Worm (Caenorhabditis elegans) whole organism, L4 larva: ENCODE data around the gene srj-22.

Experiments
- D1046.2 ChIP-seq: fragments of 200-800 bp; sonication (Bioruptor generic); IDR thresholded peaks from 2 replicates; pipeline ENCODE4 v1.3.6; 2022; ENCODE audit warnings: missing genetic modification characterization, missing compliant biosample characterization
- F10B5.3 ChIP-seq: sonication (generic microtip); optimal IDR thresholded peaks from 2 replicates; lab custom pipeline; 2016; ENCODE audit warnings: mild to moderate bottlenecking, missing genetic modification characterization, missing compliant biosample characterization
- Y105C5A.15 ChIP-seq: fragments of 200-800 bp; sonication (Bioruptor generic); IDR thresholded peaks from 2 replicates; pipeline ENCODE4 v1.3.6; 2022; ENCODE audit warnings: missing genetic modification characterization, missing compliant biosample characterization
- Y5F2A.4 ChIP-seq: fragments of 200-800 bp; sonication (Bioruptor generic); optimal IDR thresholded peaks from 2 replicates; lab custom pipeline; 2018; ENCODE audit warnings: mild to moderate bottlenecking, missing genetic modification characterization, missing compliant biosample characterization
- ZK337.2 ChIP-seq: fragments of 200-800 bp; sonication (Bioruptor generic); IDR thresholded peaks from 2 replicates; pipeline ENCODE4 v1.3.6; 2022; ENCODE audit warnings: missing genetic modification reagents, missing genetic modification characterization, missing compliant biosample characterization
- ZK546.5 ChIP-seq, 2 experiments: sonication (generic microtip); optimal IDR thresholded peaks; 2 replicates each; lab custom pipeline; 2017; ENCODE audit warnings: missing biosample characterization in 2 of 2, missing genetic modification characterization in 2 of 2
- aly-2 ChIP-seq: sonication (generic microtip); optimal IDR thresholded peaks from 2 replicates; lab custom pipeline; 2018; ENCODE audit warnings: missing biosample characterization, missing genetic modification characterization
- ama-1 ChIP-seq: fragments of 150-350 bp; optimal IDR thresholded peaks from 2 replicates; lab custom pipeline; 2014; ENCODE audit warnings: inconsistent platforms, mixed read lengths
- arid-1 ChIP-seq: fragments of 200-800 bp; sonication (Bioruptor generic); conservative IDR thresholded peaks from 2 replicates; pipeline ENCODE4 v1.3.6; 2022; ENCODE audit warnings: missing genetic modification reagents, missing genetic modification characterization, missing compliant biosample characterization
- attf-4 ChIP-seq: sonication (generic microtip); optimal IDR thresholded peaks from 3 replicates; lab custom pipeline; 2017; ENCODE audit warnings: missing biosample characterization, missing genetic modification characterization
- ceh-20 ChIP-seq: fragments of 200-800 bp; sonication (Bioruptor generic); IDR thresholded peaks from 2 replicates; pipeline ENCODE4 v1.3.6; 2022; ENCODE audit warnings: missing genetic modification reagents, missing genetic modification characterization, missing compliant biosample characterization
- ceh-44 ChIP-seq: fragments of 200-800 bp; sonication (Bioruptor generic); IDR thresholded peaks from 2 replicates; pipeline ENCODE4 v1.3.6; 2022; ENCODE audit warnings: missing genetic modification reagents, missing genetic modification characterization, missing compliant biosample characterization
- ceh-62 ChIP-seq: sonication (generic microtip); optimal IDR thresholded peaks from 2 replicates; lab custom pipeline; 2017; ENCODE audit warnings: missing biosample characterization, missing genetic modification characterization
- ceh-82 ChIP-seq: sonication (generic microtip); optimal IDR thresholded peaks from 2 replicates; lab custom pipeline; 2017; ENCODE audit warnings: missing biosample characterization, missing genetic modification characterization
- cey-2 ChIP-seq: sonication (generic microtip); optimal IDR thresholded peaks from 3 replicates; lab custom pipeline; 2017; ENCODE audit warnings: missing genetic modification characterization, mild to moderate bottlenecking, missing compliant biosample characterization, antibody characterized with exemption, borderline replicate concordance; ENCODE audit not compliant: insufficient read depth
- ctbp-1 ChIP-seq: fragments of 200-800 bp; sonication (Bioruptor generic); IDR thresholded peaks from 2 replicates; pipeline ENCODE4 v1.3.6; 2022; ENCODE audit warnings: missing genetic modification reagents, missing genetic modification characterization, missing compliant biosample characterization
- daf-12 ChIP-seq: fragments of 150-350 bp; optimal IDR thresholded peaks from 2 replicates; lab custom pipeline; 2014; ENCODE audit warnings: missing biosample characterization, missing genetic modification reagents, missing genetic modification characterization
- daf-19 ChIP-seq: fragments of 200-800 bp; sonication (Bioruptor generic); conservative IDR thresholded peaks from 2 replicates; pipeline ENCODE4 v1.3.6; 2022; ENCODE audit warnings: missing genetic modification characterization, missing compliant biosample characterization
- daf-8 ChIP-seq: fragments of 200-800 bp; sonication (Bioruptor generic); IDR thresholded peaks from 2 replicates; pipeline ENCODE4 v1.3.6; 2022; ENCODE audit warnings: missing genetic modification characterization, missing compliant biosample characterization
- duxl-1 ChIP-seq: sonication (generic microtip); optimal IDR thresholded peaks from 2 replicates; lab custom pipeline; 2016; ENCODE audit warnings: mild to moderate bottlenecking, missing genetic modification characterization, moderate library complexity, missing compliant biosample characterization; ENCODE audit not compliant: poor library complexity
- egl-27 ChIP-seq: sonication (generic microtip); optimal IDR thresholded peaks from 3 replicates; lab custom pipeline; 2017; ENCODE audit warnings: missing biosample characterization, missing genetic modification reagents, missing genetic modification characterization
- egl-43 ChIP-seq: fragments of 200-800 bp; sonication (Bioruptor generic); IDR thresholded peaks from 2 replicates; pipeline ENCODE4 v1.3.6; 2022; ENCODE audit warnings: missing genetic modification reagents, missing genetic modification characterization, missing compliant biosample characterization
- hif-1 ChIP-seq, 2 experiments: sonication (generic microtip); optimal IDR thresholded peaks; 2 replicates each; lab custom pipeline; 2016 to 2017; ENCODE audit warnings: missing compliant biosample characterization in 2 of 2, missing genetic modification characterization in 2 of 2, missing genetic modification reagents in 2 of 2, missing genotype in 2 of 2, mild to moderate bottlenecking in 1 of 2
- jun-1 ChIP-seq: fragments of 150-350 bp; optimal IDR thresholded peaks from 2 replicates; lab custom pipeline; 2014; ENCODE audit warnings: missing biosample characterization, missing genetic modification reagents, missing genetic modification characterization
- lin-13 ChIP-seq: fragments of 150-350 bp; optimal IDR thresholded peaks from 2 replicates; lab custom pipeline; 2014; ENCODE audit warnings: missing biosample characterization, missing genetic modification reagents, missing genetic modification characterization
- lin-39 ChIP-seq: fragments of 150-350 bp; optimal IDR thresholded peaks from 2 replicates; lab custom pipeline; 2014; ENCODE audit warnings: missing biosample characterization, missing genetic modification reagents, missing genetic modification characterization
- madf-9 ChIP-seq: fragments of 200-800 bp; sonication (Bioruptor generic); conservative IDR thresholded peaks from 2 replicates; pipeline ENCODE4 v1.3.6; 2022; ENCODE audit warnings: missing genetic modification reagents, missing genetic modification characterization, missing compliant biosample characterization
- mdl-1 ChIP-seq, 2 experiments: fragments of 150-350 bp in 1 of 2; sonication (generic microtip) in 1 of 2; optimal IDR thresholded peaks; 2 replicates each; lab custom pipeline; 2014 to 2017; ENCODE audit warnings: missing biosample characterization in 2 of 2, missing genetic modification characterization in 2 of 2
- mdt-29 ChIP-seq: fragments of 200-800 bp; sonication (Bioruptor generic); IDR thresholded peaks from 2 replicates; pipeline ENCODE4 v1.3.6; 2022; ENCODE audit warnings: missing genetic modification reagents, missing genetic modification characterization, missing compliant biosample characterization
- mep-1 ChIP-seq: fragments of 150-350 bp; sonication (generic microtip); optimal IDR thresholded peaks from 3 replicates; lab custom pipeline; 2014; ENCODE audit warnings: missing biosample characterization, missing genetic modification characterization
- mxl-3 ChIP-seq: fragments of 200-800 bp; sonication (Bioruptor generic); optimal IDR thresholded peaks from 2 replicates; lab custom pipeline; 2018; ENCODE audit warnings: mild to moderate bottlenecking, missing genetic modification characterization, missing compliant biosample characterization
- nhr-11 ChIP-seq: fragments of 150-350 bp; optimal IDR thresholded peaks from 2 replicates; lab custom pipeline; 2014; ENCODE audit warnings: missing biosample characterization, missing genetic modification characterization
- nhr-25 ChIP-seq: sonication (generic microtip); optimal IDR thresholded peaks from 2 replicates; lab custom pipeline; 2017; ENCODE audit warnings: missing genetic modification characterization, mild to moderate bottlenecking, missing compliant biosample characterization, antibody characterized with exemption, moderate library complexity, borderline replicate concordance; ENCODE audit not compliant: insufficient read depth
- nhr-42 ChIP-seq: fragments of 200-800 bp; sonication (Bioruptor generic); IDR thresholded peaks from 2 replicates; pipeline ENCODE4 v1.3.6; 2022; ENCODE audit warnings: missing genetic modification characterization, missing compliant biosample characterization
- nhr-6 ChIP-seq: fragments of 150-350 bp; optimal IDR thresholded peaks from 2 replicates; lab custom pipeline; 2014; ENCODE audit warnings: missing biosample characterization, missing genetic modification characterization
- nhr-76 ChIP-seq: fragments of 150-350 bp; optimal IDR thresholded peaks from 2 replicates; lab custom pipeline; 2014; ENCODE audit warnings: missing biosample characterization, missing genetic modification characterization
- rbr-2 ChIP-seq: sonication (generic microtip); optimal IDR thresholded peaks from 2 replicates; lab custom pipeline; 2016; ENCODE audit warnings: missing genotype, missing genetic modification characterization, missing compliant biosample characterization
- saeg-2 ChIP-seq: fragments of 200-800 bp; sonication (Bioruptor generic); IDR thresholded peaks from 2 replicates; pipeline ENCODE4 v1.3.6; 2022; ENCODE audit warnings: missing genetic modification reagents, missing genetic modification characterization, missing compliant biosample characterization
- set-16 ChIP-seq: fragments of 200-800 bp; sonication (Bioruptor generic); IDR thresholded peaks from 2 replicates; pipeline ENCODE4 v1.3.6; 2022; ENCODE audit warnings: missing genetic modification reagents, missing genetic modification characterization, missing compliant biosample characterization
- skn-1 ChIP-seq: fragments of 150-350 bp; optimal IDR thresholded peaks from 2 replicates; lab custom pipeline; 2014; ENCODE audit warnings: missing biosample characterization, missing genetic modification characterization
- snpc-1.2 ChIP-seq: fragments of 200-800 bp; sonication (Bioruptor generic); IDR thresholded peaks from 2 replicates; pipeline ENCODE4 v1.3.6; 2022; ENCODE audit warnings: missing genetic modification reagents, missing genetic modification characterization, missing compliant biosample characterization
- spr-1 ChIP-seq: sonication (generic microtip); optimal IDR thresholded peaks from 2 replicates; lab custom pipeline; 2016; ENCODE audit warnings: mild to moderate bottlenecking, missing genetic modification characterization, missing compliant biosample characterization
- tra-1 ChIP-seq: fragments of 200-800 bp; sonication (Bioruptor generic); IDR thresholded peaks from 2 replicates; pipeline ENCODE4 v1.3.6; 2022; ENCODE audit warnings: missing genetic modification reagents, missing genetic modification characterization, missing compliant biosample characterization
- unc-130 ChIP-seq: sonication (generic microtip); optimal IDR thresholded peaks from 2 replicates; lab custom pipeline; 2016; ENCODE audit warnings: missing genetic modification reagents, missing genetic modification characterization, missing compliant biosample characterization
- unc-39 ChIP-seq: sonication (generic microtip); optimal IDR thresholded peaks from 2 replicates; lab custom pipeline; 2017; ENCODE audit warnings: missing biosample characterization, missing genetic modification characterization
- vab-7 ChIP-seq: fragments of 200-800 bp; sonication (Bioruptor generic); IDR thresholded peaks from 2 replicates; pipeline ENCODE4 v1.3.6; 2022; ENCODE audit warnings: missing genetic modification reagents, missing genetic modification characterization, missing compliant biosample characterization
- zag-1 ChIP-seq: fragments of 150-350 bp; optimal IDR thresholded peaks from 2 replicates; lab custom pipeline; 2014; ENCODE audit warnings: missing biosample characterization, missing genetic modification characterization
- zfp-2 ChIP-seq: sonication (generic microtip); optimal IDR thresholded peaks from 2 replicates; lab custom pipeline; 2016; ENCODE audit warnings: mild to moderate bottlenecking, missing genetic modification characterization, missing compliant biosample characterization
- zip-11 ChIP-seq: fragments of 200-800 bp; sonication (Bioruptor generic); IDR thresholded peaks from 2 replicates; pipeline ENCODE4 v1.3.6; 2022; ENCODE audit warnings: missing genetic modification characterization, missing compliant biosample characterization
- ztf-11 ChIP-seq: fragments of 150-350 bp; optimal IDR thresholded peaks from 2 replicates; lab custom pipeline; 2014; ENCODE audit warnings: missing biosample characterization, missing genetic modification characterization
- ztf-7 ChIP-seq: fragments of 150-350 bp; optimal IDR thresholded peaks from 2 replicates; lab custom pipeline; 2014; ENCODE audit warnings: missing biosample characterization, missing genetic modification characterization

Gene srj-22

ce11 chrV:10711829-10712607 lies 31.5 kb downstream of the srj-22 start (continued):
- no peak for TF ChIP-seq zfp-2 (tag; lab: Kevin White, UChicago)
- no peak for TF ChIP-seq madf-9 (GFP tag; lab: Robert Waterston, UW)
- TF ChIP-seq ZK546.5 (tag; optimal IDR thresholded peaks at IDR 0.05; lab: Kevin White, UChicago): no peak
- no peak for TF ChIP-seq nhr-25 (tag; lab: Kevin White, UChicago)
- no peak for TF ChIP-seq lin-13 (GFP tag; lab: Kevin White, UChicago)
- no peak for TF ChIP-seq ceh-44
- 0 out of 2 replicates have a peak, but pooled peaks have one; percentile 35 for TF ChIP-seq vab-7 (GFP tag; lab: Robert Waterston, UW)
- peak; percentile 36 for TF ChIP-seq zag-1 (tag; lab: Kevin White, UChicago)
- no peak for TF ChIP-seq nhr-6
- no peak for TF ChIP-seq cey-2 (tag; lab: Kevin White, UChicago)
- TF ChIP-seq daf-19 (GFP tag; lab: Robert Waterston, UW): no peak
- TF ChIP-seq ctbp-1 (GFP tag; lab: Robert Waterston, UW): no peak
- no peak for TF ChIP-seq F10B5.3 (tag; lab: Kevin White, UChicago)
- TF ChIP-seq ama-1: peak; percentile 33
- TF ChIP-seq lin-39 (tag; lab: Kevin White, UChicago): no peak
- TF ChIP-seq ztf-11: no peak
- no peak for TF ChIP-seq set-16
- TF ChIP-seq ZK337.2 (GFP tag; lab: Robert Waterston, UW): no peak
- no peak for TF ChIP-seq ceh-62 (tag; lab: Kevin White, UChicago)
- no peak for TF ChIP-seq daf-8 (GFP tag; lab: Robert Waterston, UW)
- TF ChIP-seq snpc-1.2 (GFP tag; lab: Robert Waterston, UW): no peak
- no peak for TF ChIP-seq nhr-11
- no peak for TF ChIP-seq tra-1 (GFP tag; lab: Robert Waterston, UW)
- TF ChIP-seq aly-2: no peak
- TF ChIP-seq nhr-42 (GFP tag; lab: Robert Waterston, UW): no peak; the same call in 1 of the 2 replicates
- TF ChIP-seq skn-1: no peak
- TF ChIP-seq unc-130 (GFP tag; lab: Kevin White, UChicago): no peak
- TF ChIP-seq mdl-1 (tag; optimal IDR thresholded peaks at IDR 0.05; lab: Kevin White, UChicago): no peak
- TF ChIP-seq attf-4 (tag; lab: Kevin White, UChicago): no peak
- TF ChIP-seq arid-1 (GFP tag; lab: Robert Waterston, UW): 0 out of 2 replicates have a peak, but pooled peaks have one; percentile 54
- peak; percentile 46; the same call in 1 of the 2 replicates for TF ChIP-seq saeg-2 (GFP tag; lab: Robert Waterston, UW)
- no peak for TF ChIP-seq rbr-2 (tag; lab: Kevin White, UChicago)
- no peak for TF ChIP-seq Y105C5A.15
- TF ChIP-seq jun-1 (tag; lab: Kevin White, UChicago): no peak
- TF ChIP-seq mep-1 (tag; lab: Kevin White, UChicago): peak; percentile 47
- no peak for TF ChIP-seq duxl-1 (tag; lab: Kevin White, UChicago)
- TF ChIP-seq spr-1 (tag; lab: Kevin White, UChicago): no peak
- 0 out of 2 replicates have a peak, but pooled peaks have one; percentile 21 for TF ChIP-seq egl-43 (GFP tag; lab: Robert Waterston, UW)
- TF ChIP-seq daf-12 (tag; lab: Kevin White, UChicago): no peak
- TF ChIP-seq ceh-20 (GFP tag; lab: Robert Waterston, UW): no peak
- TF ChIP-seq ztf-7 (tag; lab: Kevin White, UChicago): no peak
- no peak for TF ChIP-seq mxl-3 (GFP tag; lab: Kevin White, UChicago)
- no peak for TF ChIP-seq egl-27 (tag; lab: Kevin White, UChicago)
- TF ChIP-seq ceh-82 (tag; lab: Kevin White, UChicago): no peak
- TF ChIP-seq zip-11 (GFP tag; lab: Robert Waterston, UW): 0 out of 2 replicates have a peak, but pooled peaks have one; percentile 23
- no peak for TF ChIP-seq unc-39 (tag; lab: Kevin White, UChicago)
- peak in 1 of 2 experiments; percentile 12 for TF ChIP-seq hif-1 (tag; optimal IDR thresholded peaks at IDR 0.05; lab: Kevin White, UChicago)
- TF ChIP-seq mdt-29 (GFP tag; lab: Robert Waterston, UW): no peak
- peak; percentile 31 for TF ChIP-seq Y5F2A.4
- TF ChIP-seq nhr-76 (tag; lab: Kevin White, UChicago): no peak
- no peak for TF ChIP-seq D1046.2
